Fruit fly (Drosophila melanogaster) whole organism, embryonic: ENCODE measurements around the gene CG7183.

Experiments used
- Ada2b ChIP-seq: fragments of 200-800 bp; sonication (Bioruptor generic); IDR thresholded peaks from 2 replicates; pipeline ENCODE4 v1.3.6; 2022; ENCODE audit warnings: missing biosample characterization, missing genetic modification characterization
- B-H1 ChIP-seq: fragments of 200-800 bp; sonication (Bioruptor generic); IDR thresholded peaks from 3 replicates; pipeline ENCODE4 v1.3.6; 2022; ENCODE audit warnings: missing biosample characterization, missing genetic modification characterization
- Bgb ChIP-seq: fragments of 200-800 bp; sonication (Bioruptor generic); IDR thresholded peaks from 2 replicates; pipeline ENCODE4 v1.3.6; 2022; ENCODE audit warnings: missing biosample characterization, missing genetic modification characterization; ENCODE audit not compliant: partially characterized antibody
- CG10209 ChIP-seq: fragments of 200-800 bp; sonication (Bioruptor generic); optimal IDR thresholded peaks from 3 replicates; lab custom pipeline; 2017; ENCODE audit warnings: missing biosample characterization, mild to moderate bottlenecking, missing genetic modification characterization, missing genetic modification reagents
- CG12071 ChIP-seq: fragments of 200-800 bp; sonication (Bioruptor generic); optimal IDR thresholded peaks from 3 replicates; lab custom pipeline; 2018; ENCODE audit warnings: missing biosample characterization, mild to moderate bottlenecking, missing genetic modification characterization
- CG12236 ChIP-seq: fragments of 200-800 bp; sonication (Bioruptor generic); optimal IDR thresholded peaks from 2 replicates; lab custom pipeline; 2016; ENCODE audit warnings: missing biosample characterization, missing genetic modification characterization
- CG15601 ChIP-seq: fragments of 200-800 bp; sonication (Bioruptor generic); optimal IDR thresholded peaks from 3 replicates; lab custom pipeline; 2019; ENCODE audit warnings: missing biosample characterization, mild to moderate bottlenecking, missing genetic modification characterization, moderate library complexity
- CG1647 ChIP-seq: fragments of 200-800 bp; sonication (Bioruptor generic); optimal IDR thresholded peaks from 3 replicates; lab custom pipeline; 2016; ENCODE audit warnings: missing biosample characterization, missing genetic modification characterization
- CG18476 ChIP-seq: fragments of 200-800 bp; sonication (Bioruptor generic); optimal IDR thresholded peaks from 2 replicates; lab custom pipeline; 2016; ENCODE audit warnings: missing biosample characterization, mild to moderate bottlenecking, missing genetic modification characterization
- CG2116 ChIP-seq: fragments of 200-800 bp; sonication (Bioruptor generic); optimal IDR thresholded peaks from 3 replicates; lab custom pipeline; 2018; ENCODE audit warnings: missing biosample characterization, mild to moderate bottlenecking, missing genetic modification characterization
- CG2199 ChIP-seq: fragments of 200-800 bp; sonication (Bioruptor generic); IDR thresholded peaks from 3 replicates; pipeline ENCODE4 v1.3.6; 2022; ENCODE audit warnings: missing biosample characterization, missing genetic modification characterization
- CG3281 ChIP-seq: fragments of 200-800 bp; sonication (Bioruptor generic); optimal IDR thresholded peaks from 3 replicates; lab custom pipeline; 2017; ENCODE audit warnings: missing biosample characterization, mild to moderate bottlenecking, missing genetic modification characterization
- CG42726 ChIP-seq: fragments of 200-800 bp; sonication (Bioruptor generic); IDR thresholded peaks from 2 replicates; pipeline ENCODE4 v1.3.6; 2022; ENCODE audit warnings: missing biosample characterization, missing genetic modification characterization; ENCODE audit not compliant: partially characterized antibody
- CG4854 ChIP-seq: fragments of 200-800 bp; sonication (Bioruptor generic); optimal IDR thresholded peaks from 2 replicates; lab custom pipeline; 2016; ENCODE audit warnings: missing biosample characterization, missing genetic modification characterization, inconsistent platforms
- CG6272 ChIP-seq: fragments of 200-800 bp; sonication (Bioruptor generic); IDR thresholded peaks from 2 replicates; pipeline ENCODE4 v1.3.6; 2022; ENCODE audit warnings: missing biosample characterization, missing genetic modification characterization
- Dad ChIP-seq: fragments of 200-800 bp; sonication (Bioruptor generic); optimal IDR thresholded peaks from 3 replicates; lab custom pipeline; 2016; ENCODE audit warnings: missing biosample characterization, missing genetic modification characterization
- Dfd ChIP-seq, 2 experiments: fragments of >200 bp; optimal IDR thresholded peaks; 2 replicates each; lab custom pipeline; 2017; ENCODE audit warnings: missing biosample characterization in 2 of 2, missing genetic modification characterization in 2 of 2
- Dll ChIP-seq: fragments of 200-800 bp; sonication (Bioruptor generic); IDR thresholded peaks from 4 replicates; pipeline ENCODE4 v1.3.6; 2022; ENCODE audit warnings: missing biosample characterization, missing genetic modification characterization; ENCODE audit not compliant: partially characterized antibody
- Ets97D ChIP-seq: fragments of 200-800 bp; sonication (Bioruptor generic); optimal IDR thresholded peaks from 3 replicates; lab custom pipeline; 2016; ENCODE audit warnings: missing biosample characterization, missing genetic modification characterization
- Fer1 ChIP-seq: fragments of 200-800 bp; sonication (Bioruptor generic); optimal IDR thresholded peaks from 2 replicates; lab custom pipeline; 2017; ENCODE audit warnings: missing biosample characterization, mild to moderate bottlenecking, missing genetic modification characterization
- Hey ChIP-seq: fragments of 200-800 bp; sonication (Bioruptor generic); optimal IDR thresholded peaks from 3 replicates; lab custom pipeline; 2018; ENCODE audit warnings: missing biosample characterization, mild to moderate bottlenecking, missing genetic modification characterization
- HmgD ChIP-seq: fragments of 200-800 bp; sonication (Bioruptor generic); optimal IDR thresholded peaks from 3 replicates; lab custom pipeline; 2016; ENCODE audit warnings: missing biosample characterization, missing genetic modification characterization
- Jarid2 ChIP-seq: fragments of 200-800 bp; sonication (Bioruptor generic); optimal IDR thresholded peaks from 3 replicates; lab custom pipeline; 2017; ENCODE audit warnings: mild to moderate bottlenecking, missing biosample characterization, missing genetic modification reagents, missing genetic modification characterization
- PHDP ChIP-seq: fragments of 200-800 bp; sonication (Bioruptor generic); optimal IDR thresholded peaks from 3 replicates; lab custom pipeline; 2018; ENCODE audit warnings: missing biosample characterization, mild to moderate bottlenecking, missing genetic modification characterization, moderate library complexity
- Ptx1 ChIP-seq: fragments of 200-800 bp; sonication (Bioruptor generic); IDR thresholded peaks from 2 replicates; pipeline ENCODE4 v1.3.6; 2022; ENCODE audit warnings: missing biosample characterization, missing genetic modification characterization
- Rx ChIP-seq: fragments of 200-800 bp; sonication (Bioruptor generic); IDR thresholded peaks from 2 replicates; pipeline ENCODE4 v1.3.6; 2022; ENCODE audit warnings: missing biosample characterization, missing genetic modification characterization
- Side ChIP-seq: fragments of 200-800 bp; sonication (Bioruptor generic); optimal IDR thresholded peaks from 2 replicates; lab custom pipeline; 2016; ENCODE audit warnings: missing biosample characterization, missing genetic modification characterization
- abd-A ChIP-seq: fragments of 200-800 bp; sonication (Bioruptor generic); optimal IDR thresholded peaks from 3 replicates; lab custom pipeline; 2019; ENCODE audit warnings: missing biosample characterization, mild to moderate bottlenecking, missing genetic modification characterization, moderate library complexity
- al ChIP-seq: fragments of 200-800 bp; sonication (Bioruptor generic); IDR thresholded peaks from 2 replicates; pipeline ENCODE4 v1.3.6; 2022; ENCODE audit warnings: missing biosample characterization, missing genetic modification characterization
- ap ChIP-seq: fragments of 200-800 bp; sonication (Bioruptor generic); IDR thresholded peaks from 2 replicates; pipeline ENCODE4 v1.3.6; 2022; ENCODE audit warnings: missing biosample characterization, missing genetic modification characterization
- btn ChIP-seq: fragments of 200-800 bp; sonication (Bioruptor generic); optimal IDR thresholded peaks from 2 replicates; lab custom pipeline; 2016; ENCODE audit warnings: missing biosample characterization, missing genetic modification characterization
- gro ChIP-seq: fragments of 200-800 bp; sonication (Bioruptor generic); optimal IDR thresholded peaks from 2 replicates; lab custom pipeline; 2016; ENCODE audit warnings: missing biosample characterization, missing genetic modification characterization
- hb ChIP-seq: fragments of 200-800 bp; sonication (Bioruptor generic); IDR thresholded peaks from 3 replicates; pipeline ENCODE4 v1.3.6; 2022; ENCODE audit warnings: missing biosample characterization, missing genetic modification characterization; ENCODE audit not compliant: partially characterized antibody
- hbn ChIP-seq: fragments of 200-800 bp; sonication (Bioruptor generic); IDR thresholded peaks from 2 replicates; pipeline ENCODE4 v1.3.6; 2022; ENCODE audit warnings: missing biosample characterization, missing genetic modification characterization; ENCODE audit not compliant: partially characterized antibody
- kah ChIP-seq: fragments of 200-800 bp; sonication (Bioruptor generic); optimal IDR thresholded peaks from 2 replicates; lab custom pipeline; 2018; ENCODE audit warnings: missing biosample characterization, mild to moderate bottlenecking, missing genetic modification characterization
- knrl ChIP-seq: fragments of 200-800 bp; sonication (Bioruptor generic); IDR thresholded peaks from 3 replicates; pipeline ENCODE4 v1.3.6; 2022; ENCODE audit warnings: missing biosample characterization, missing genetic modification characterization; ENCODE audit not compliant: partially characterized antibody
- lab ChIP-seq: fragments of 200-800 bp; sonication (Bioruptor generic); optimal IDR thresholded peaks from 3 replicates; lab custom pipeline; 2017; ENCODE audit warnings: missing biosample characterization, missing genetic modification characterization, mild to moderate bottlenecking, moderate library complexity, missing genetic modification reagents
- lola ChIP-seq, 3 experiments: fragments of >200 bp in 2 of 3; fragments of 200-800 bp in 1 of 3; sonication (Bioruptor generic) in 1 of 3; optimal IDR thresholded peaks; 2 replicates each; lab custom pipeline; 2017 to 2019; ENCODE audit warnings: missing biosample characterization in 3 of 3, missing genetic modification characterization in 3 of 3, mild to moderate bottlenecking in 1 of 3, moderate library complexity in 1 of 3
- luna ChIP-seq: fragments of 200-800 bp; sonication (Bioruptor generic); optimal IDR thresholded peaks from 2 replicates; lab custom pipeline; 2016; ENCODE audit warnings: missing biosample characterization, missing genetic modification characterization
- mld ChIP-seq: fragments of 200-800 bp; sonication (Bioruptor generic); IDR thresholded peaks from 3 replicates; pipeline ENCODE4 v1.3.6; 2022; ENCODE audit warnings: missing biosample characterization, missing genetic modification characterization; ENCODE audit not compliant: partially characterized antibody
- org-1 ChIP-seq: fragments of 200-800 bp; sonication (Bioruptor generic); optimal IDR thresholded peaks from 2 replicates; lab custom pipeline; 2017; ENCODE audit warnings: missing biosample characterization, missing genetic modification characterization
- ranshi ChIP-seq: fragments of 200-800 bp; sonication (Bioruptor generic); IDR thresholded peaks from 2 replicates; pipeline ENCODE4 v1.3.6; 2022; ENCODE audit warnings: missing biosample characterization, missing genetic modification characterization
- sens-2 ChIP-seq: fragments of 200-800 bp; sonication (Bioruptor generic); IDR thresholded peaks from 2 replicates; pipeline ENCODE4 v1.3.6; 2022; ENCODE audit warnings: missing biosample characterization, missing genetic modification characterization
- slbo ChIP-seq: fragments of 200-800 bp; sonication (Bioruptor generic); IDR thresholded peaks from 2 replicates; pipeline ENCODE4 v1.3.6; 2022; ENCODE audit warnings: missing biosample characterization, missing genetic modification characterization
- sna ChIP-seq: fragments of 200-800 bp; sonication (Bioruptor generic); IDR thresholded peaks from 2 replicates; pipeline ENCODE4 v1.3.6; 2022; ENCODE audit warnings: missing biosample characterization, missing genetic modification characterization; ENCODE audit not compliant: partially characterized antibody
- so ChIP-seq: fragments of 200-800 bp; sonication (Bioruptor generic); IDR thresholded peaks from 3 replicates; pipeline ENCODE4 v1.3.6; 2022; ENCODE audit warnings: missing biosample characterization, missing genetic modification characterization
- stwl ChIP-seq: fragments of 200-800 bp; sonication (Bioruptor generic); optimal IDR thresholded peaks from 3 replicates; lab custom pipeline; 2018; ENCODE audit warnings: missing biosample characterization, mild to moderate bottlenecking, missing genetic modification characterization, moderate library complexity
- tin ChIP-seq: fragments of 200-800 bp; sonication (Bioruptor generic); optimal IDR thresholded peaks from 3 replicates; lab custom pipeline; 2016; ENCODE audit warnings: missing biosample characterization, missing genetic modification characterization
- vfl ChIP-seq: fragments of 200-800 bp; sonication (Bioruptor generic); optimal IDR thresholded peaks from 2 replicates; lab custom pipeline; 2016; ENCODE audit warnings: missing biosample characterization, missing genetic modification characterization
- yki ChIP-seq: fragments of >200 bp; optimal IDR thresholded peaks from 3 replicates; lab custom pipeline; 2018
- zfh1 ChIP-seq: fragments of 200-800 bp; sonication (Bioruptor generic); IDR thresholded peaks from 3 replicates; pipeline ENCODE4 v1.3.6; 2022; ENCODE audit warnings: missing biosample characterization, missing genetic modification characterization

Gene CG7183

dm6 chr3R:18223434-18223833 lies 2.9 kb upstream of the CG7183 start, which contains the start of the genes mTerf5 and Non3 (continued):
- TF ChIP-seq Dad (GFP tag; lab: Kevin White, UChicago), result no peak
- no peak for TF ChIP-seq gro
- TF ChIP-seq CG12071 (GFP tag; lab: Kevin White, UChicago), result no peak
- no peak for TF ChIP-seq btn (GFP tag; lab: Kevin White, UChicago)
- TF ChIP-seq ap, result no peak
- peak; percentile 60 for TF ChIP-seq PHDP (tag; lab: Kevin White, UChicago)
- no peak for TF ChIP-seq CG4854 (GFP tag; lab: Kevin White, UChicago)
- TF ChIP-seq abd-A, result no peak
- peak; percentile 85 for TF ChIP-seq Bgb
- TF ChIP-seq stwl (tag; lab: Kevin White, UChicago), result peak; percentile 67
- no peak for TF ChIP-seq Hey
- TF ChIP-seq luna, result no peak
- peak; percentile 64 for TF ChIP-seq Fer1 (GFP tag; lab: Kevin White, UChicago)
- no peak for TF ChIP-seq Dfd (GFP tag; optimal IDR thresholded peaks at IDR 0.05; lab: Kevin White, UChicago)
- no peak for TF ChIP-seq Side (GFP tag; lab: Kevin White, UChicago)
- peak; percentile 58; the same call in 1 of the 3 replicates for TF ChIP-seq zfh1
- no peak for TF ChIP-seq CG2199 (GFP tag; lab: Robert Waterston, UW)
- peak; percentile 44 for TF ChIP-seq CG10209 (GFP tag; lab: Kevin White, UChicago)
- TF ChIP-seq kah (GFP tag; lab: Kevin White, UChicago), result peak; percentile 71
- TF ChIP-seq Jarid2 (GFP tag; lab: Kevin White, UChicago), result no peak
- TF ChIP-seq so (GFP tag; lab: Robert Waterston, UW), result no peak
- peak; percentile 59 for TF ChIP-seq CG3281 (GFP tag; lab: Kevin White, UChicago)
- TF ChIP-seq lola (GFP tag; optimal IDR thresholded peaks at IDR 0.05; lab: Kevin White, UChicago), result peak in 1 of 3 experiments; percentile 61
- TF ChIP-seq ranshi (GFP tag; lab: Robert Waterston, UW), result 0 out of 2 replicates have a peak, but pooled peaks have one; percentile 40
- TF ChIP-seq al (GFP tag; lab: Robert Waterston, UW), result 0 out of 2 replicates have a peak, but pooled peaks have one; percentile 22
- peak; percentile 51 for TF ChIP-seq tin
- peak; percentile 67; the same call in 1 of the 2 replicates for TF ChIP-seq slbo
- no peak for TF ChIP-seq B-H1
- TF ChIP-seq hbn (GFP tag; lab: Robert Waterston, UW), result peak; percentile 83
- peak; percentile 92 for TF ChIP-seq knrl (GFP tag; lab: Robert Waterston, UW)
- TF ChIP-seq org-1 (GFP tag; lab: Kevin White, UChicago), result no peak
- TF ChIP-seq sens-2 (GFP tag; lab: Robert Waterston, UW), result no peak
- peak; percentile 8 for TF ChIP-seq vfl
- peak; percentile 83 for TF ChIP-seq hb (GFP tag; lab: Robert Waterston, UW)
- TF ChIP-seq yki (lab: Kevin White, UChicago), result no peak
- TF ChIP-seq Ada2b (GFP tag; lab: Robert Waterston, UW), result peak; percentile 58
- TF ChIP-seq CG12236 (GFP tag; lab: Kevin White, UChicago), result no peak
- TF ChIP-seq Rx (GFP tag; lab: Robert Waterston, UW), result no peak
- peak; percentile 93 for TF ChIP-seq sna (GFP tag; lab: Robert Waterston, UW)
- TF ChIP-seq mld (GFP tag; lab: Robert Waterston, UW), result peak; percentile 68; the same call in 1 of the 3 replicates
- TF ChIP-seq CG2116 (GFP tag; lab: Kevin White, UChicago), result peak; percentile 88
- TF ChIP-seq Dll (GFP tag; lab: Robert Waterston, UW), result peak; percentile 95
- TF ChIP-seq CG15601 (tag; lab: Kevin White, UChicago), result peak; percentile 54
- no peak for TF ChIP-seq CG1647 (GFP tag; lab: Kevin White, UChicago)
- TF ChIP-seq Ets97D (GFP tag; lab: Kevin White, UChicago), result peak; percentile 43
- peak; percentile 10 for TF ChIP-seq CG18476 (GFP tag; lab: Kevin White, UChicago)
- TF ChIP-seq lab (GFP tag; lab: Kevin White, UChicago), result peak; percentile 64
- TF ChIP-seq Ptx1 (GFP tag; lab: Robert Waterston, UW), result peak; percentile 59
- TF ChIP-seq CG42726, result 0 out of 2 replicates have a peak, but pooled peaks have one; percentile 43
- no peak for TF ChIP-seq HmgD (GFP tag; lab: Kevin White, UChicago)
- TF ChIP-seq CG6272, result peak; percentile 62
